Worm (Caenorhabditis elegans): Measurements from ENCODE around the gene drl-1.

ce11 chrIV:296849-297248, 28.0 kb upstream of the drl-1 start:
- TF ChIP-seq tlf-1 (GFP tag; optimal IDR thresholded peaks at IDR 0.05) (no peak), nfya-1 (tag; optimal IDR thresholded peaks at IDR 0.05; ENCODE audit: borderline replicate concordance, insufficient read depth) (no peak), ZK185.1 (tag; optimal IDR thresholded peaks at IDR 0.05; ENCODE audit: poor library complexity, severe bottlenecking) (no peak), pbrm-1 (GFP tag; IDR thresholded peaks at IDR 0.05) (no peak), cebp-1 (GFP tag; IDR thresholded peaks at IDR 0.05) (no peak), cebp-1 (tag; optimal IDR thresholded peaks at IDR 0.05) (peak; percentile 37), him-1 (tag; optimal IDR thresholded peaks at IDR 0.05) (no peak), ztf-3 (GFP tag; optimal IDR thresholded peaks at IDR 0.05) (no peak), ama-1 (optimal IDR thresholded peaks at IDR 0.05) (no peak), ama-1 (GFP tag; optimal IDR thresholded peaks at IDR 0.05) (no peak), lin-54 (GFP tag; optimal IDR thresholded peaks at IDR 0.05) (no peak), nfyb-1 (GFP tag; IDR thresholded peaks at IDR 0.05) (no peak), Y53F4B.3 (GFP tag; IDR thresholded peaks at IDR 0.05) (no peak), F37B4.10 (GFP tag; IDR thresholded peaks at IDR 0.05) (no peak), sea-2 (GFP tag; IDR thresholded peaks at IDR 0.05) (no peak)

All from whole organism, young adult.